Worm (Caenorhabditis elegans) whole organism, L3 larva: ENCODE measurements around the gene rpt-6.

Source experiments
- R02D3.7 ChIP-seq: fragments of 150-350 bp; optimal IDR thresholded peaks from 2 replicates; lab custom pipeline; 2014; ENCODE audit warnings: missing biosample characterization, missing genetic modification characterization
- ZK546.5 ChIP-seq: sonication (generic microtip); optimal IDR thresholded peaks from 2 replicates; lab custom pipeline; 2017; ENCODE audit warnings: missing biosample characterization, missing genetic modification characterization
- aly-2 ChIP-seq: fragments of 150-350 bp; optimal IDR thresholded peaks from 2 replicates; lab custom pipeline; 2014; ENCODE audit warnings: missing biosample characterization, missing genetic modification characterization
- ama-1 ChIP-seq: fragments of 150-350 bp; optimal IDR thresholded peaks from 2 replicates; lab custom pipeline; 2018
- ceh-16 ChIP-seq: sonication (generic microtip); optimal IDR thresholded peaks from 2 replicates; lab custom pipeline; 2017; ENCODE audit warnings: missing biosample characterization, missing genetic modification characterization
- ceh-28 ChIP-seq: fragments of 150-350 bp; optimal IDR thresholded peaks from 2 replicates; lab custom pipeline; 2014; ENCODE audit warnings: missing biosample characterization, missing genetic modification reagents, missing genetic modification characterization
- ceh-82 ChIP-seq: fragments of 150-350 bp; optimal IDR thresholded peaks from 2 replicates; lab custom pipeline; 2014; ENCODE audit warnings: missing biosample characterization, missing genetic modification characterization
- ceh-9 ChIP-seq: sonication (generic microtip); optimal IDR thresholded peaks from 2 replicates; lab custom pipeline; 2018; ENCODE audit warnings: missing biosample characterization, missing genetic modification characterization
- daf-12 ChIP-seq: fragments of 150-350 bp; optimal IDR thresholded peaks from 2 replicates; lab custom pipeline; 2014; ENCODE audit warnings: missing biosample characterization, missing genetic modification reagents, missing genetic modification characterization
- egl-27 ChIP-seq: sonication (generic microtip); optimal IDR thresholded peaks from 4 replicates; lab custom pipeline; 2017; ENCODE audit warnings: missing biosample characterization, missing genetic modification reagents, missing genetic modification characterization
- egl-5 ChIP-seq: fragments of 150-350 bp; optimal IDR thresholded peaks from 2 replicates; lab custom pipeline; 2017; ENCODE audit warnings: missing biosample characterization, missing genetic modification reagents, missing genetic modification characterization, inconsistent platforms
- elt-1 ChIP-seq: fragments of 150-350 bp; optimal IDR thresholded peaks from 2 replicates; lab custom pipeline; 2014; ENCODE audit warnings: missing biosample characterization, missing genetic modification characterization
- elt-2 ChIP-seq: sonication (generic microtip); optimal IDR thresholded peaks from 2 replicates; lab custom pipeline; 2016; ENCODE audit warnings: missing genetic modification reagents, mild to moderate bottlenecking, missing genetic modification characterization, missing compliant biosample characterization
- elt-3 ChIP-seq, 3 experiments: fragments of 150-350 bp in 1 of 3; sonication (generic microtip) in 2 of 3; optimal IDR thresholded peaks; 2 replicates in 2 of 3; 4 replicates in 1 of 3; lab custom pipeline; 2014 to 2017; ENCODE audit warnings: missing biosample characterization in 3 of 3, missing genetic modification characterization in 3 of 3
- eor-1 ChIP-seq, 2 experiments: fragments of 150-350 bp; optimal IDR thresholded peaks; 2 replicates each; lab custom pipeline; 2014 to 2018; ENCODE audit warnings: missing biosample characterization in 2 of 2, missing genetic modification characterization in 2 of 2
- fkh-10 ChIP-seq: sonication (generic microtip); optimal IDR thresholded peaks from 2 replicates; lab custom pipeline; 2017; ENCODE audit warnings: missing biosample characterization, missing genetic modification reagents, missing genetic modification characterization
- fkh-2 ChIP-seq: fragments of 150-350 bp; optimal IDR thresholded peaks from 2 replicates; lab custom pipeline; 2014; ENCODE audit warnings: missing biosample characterization, missing genetic modification reagents, missing genetic modification characterization
- fos-1 ChIP-seq: fragments of 150-350 bp; optimal IDR thresholded peaks from 2 replicates; lab custom pipeline; 2014; ENCODE audit warnings: missing biosample characterization, missing genetic modification characterization
- hmg-11 ChIP-seq: sonication (generic microtip); optimal IDR thresholded peaks from 2 replicates; lab custom pipeline; 2016; ENCODE audit warnings: missing genetic modification characterization, missing compliant biosample characterization
- jun-1 ChIP-seq: fragments of 150-350 bp; optimal IDR thresholded peaks from 2 replicates; lab custom pipeline; 2014; ENCODE audit warnings: missing biosample characterization, missing genetic modification reagents, missing genetic modification characterization
- lin-15B ChIP-seq: fragments of 150-350 bp; optimal IDR thresholded peaks from 2 replicates; lab custom pipeline; 2014; ENCODE audit warnings: missing biosample characterization, missing genetic modification characterization
- lin-39 ChIP-seq: fragments of 150-350 bp; optimal IDR thresholded peaks from 2 replicates; lab custom pipeline; 2018; ENCODE audit warnings: missing biosample characterization, missing genetic modification reagents, missing genetic modification characterization
- lsy-12 ChIP-seq: sonication (generic microtip); optimal IDR thresholded peaks from 2 replicates; lab custom pipeline; 2016; ENCODE audit warnings: mild to moderate bottlenecking, missing genetic modification characterization, missing compliant biosample characterization
- mdl-1 ChIP-seq: fragments of 150-350 bp; optimal IDR thresholded peaks from 2 replicates; lab custom pipeline; 2014; ENCODE audit warnings: missing biosample characterization, missing genetic modification characterization
- mml-1 ChIP-seq: fragments of 150-350 bp; sonication (generic microtip); optimal IDR thresholded peaks from 3 replicates; lab custom pipeline; 2014; ENCODE audit warnings: missing biosample characterization, missing genetic modification characterization
- nfya-1 ChIP-seq: sonication (generic microtip); optimal IDR thresholded peaks from 2 replicates; lab custom pipeline; 2017; ENCODE audit warnings: missing genetic modification characterization, mild to moderate bottlenecking, missing compliant biosample characterization, antibody characterized with exemption, moderate library complexity; ENCODE audit not compliant: insufficient read depth
- nhr-11 ChIP-seq: fragments of 150-350 bp; optimal IDR thresholded peaks from 2 replicates; lab custom pipeline; 2014; ENCODE audit warnings: missing biosample characterization, missing genetic modification characterization
- nhr-12 ChIP-seq: fragments of 150-350 bp; optimal IDR thresholded peaks from 2 replicates; lab custom pipeline; 2014; ENCODE audit warnings: missing biosample characterization, missing genetic modification characterization
- nhr-23 ChIP-seq: fragments of 150-350 bp; optimal IDR thresholded peaks from 2 replicates; lab custom pipeline; 2014; ENCODE audit warnings: missing biosample characterization, missing genetic modification reagents, missing genetic modification characterization
- nhr-237 ChIP-seq: fragments of 150-350 bp; optimal IDR thresholded peaks from 2 replicates; lab custom pipeline; 2014; ENCODE audit warnings: missing biosample characterization, missing genetic modification characterization
- nhr-25 ChIP-seq: sonication (generic microtip); optimal IDR thresholded peaks from 2 replicates; lab custom pipeline; 2017; ENCODE audit warnings: missing biosample characterization, missing genetic modification characterization
- nhr-28 ChIP-seq: fragments of 150-350 bp; optimal IDR thresholded peaks from 2 replicates; lab custom pipeline; 2014; ENCODE audit warnings: missing biosample characterization, missing genetic modification characterization
- nhr-43 ChIP-seq: sonication (generic microtip); optimal IDR thresholded peaks from 2 replicates; lab custom pipeline; 2016; ENCODE audit warnings: mild to moderate bottlenecking, missing genetic modification characterization, missing compliant biosample characterization; ENCODE audit not compliant: poor library complexity, severe bottlenecking
- nhr-67 ChIP-seq: fragments of 150-350 bp; optimal IDR thresholded peaks from 2 replicates; lab custom pipeline; 2014; ENCODE audit warnings: missing biosample characterization, missing genetic modification characterization
- nhr-76 ChIP-seq: fragments of 150-350 bp; sonication (generic microtip); optimal IDR thresholded peaks from 5 replicates; lab custom pipeline; 2014; ENCODE audit warnings: missing biosample characterization, missing genetic modification characterization
- nhr-77 ChIP-seq: fragments of 150-350 bp; optimal IDR thresholded peaks from 2 replicates; lab custom pipeline; 2014; ENCODE audit warnings: missing biosample characterization, missing genetic modification characterization
- pha-4 ChIP-seq: fragments of 150-350 bp; optimal IDR thresholded peaks from 2 replicates; lab custom pipeline; 2014; ENCODE audit warnings: missing biosample characterization, missing genetic modification reagents, missing genetic modification characterization
- pqm-1 ChIP-seq: fragments of 150-350 bp; optimal IDR thresholded peaks from 2 replicates; lab custom pipeline; 2017; ENCODE audit warnings: missing biosample characterization, missing genetic modification characterization, inconsistent platforms
- sea-2 ChIP-seq: fragments of 150-350 bp; sonication (generic microtip); optimal IDR thresholded peaks from 4 replicates; lab custom pipeline; 2014; ENCODE audit warnings: missing biosample characterization, missing genetic modification reagents, missing genetic modification characterization
- skn-1 ChIP-seq: fragments of 150-350 bp; optimal IDR thresholded peaks from 2 replicates; lab custom pipeline; 2014; ENCODE audit warnings: missing biosample characterization, missing genetic modification characterization
- snpc-4 ChIP-seq: fragments of 150-350 bp; optimal IDR thresholded peaks from 2 replicates; lab custom pipeline; 2014; ENCODE audit warnings: missing biosample characterization, missing genetic modification characterization
- tbx-2 ChIP-seq: sonication (generic microtip); optimal IDR thresholded peaks from 2 replicates; lab custom pipeline; 2016; ENCODE audit warnings: mild to moderate bottlenecking, missing genetic modification characterization, missing compliant biosample characterization
- unc-39 ChIP-seq: sonication (generic microtip); optimal IDR thresholded peaks from 4 replicates; lab custom pipeline; 2017; ENCODE audit warnings: missing biosample characterization, missing genetic modification characterization
- unc-62 ChIP-seq: fragments of 150-350 bp; sonication (generic microtip); optimal IDR thresholded peaks from 4 replicates; lab custom pipeline; 2014; ENCODE audit warnings: missing biosample characterization, missing genetic modification reagents, missing genetic modification characterization
- zag-1 ChIP-seq: fragments of 150-350 bp; optimal IDR thresholded peaks from 2 replicates; lab custom pipeline; 2014; ENCODE audit warnings: missing biosample characterization, missing genetic modification characterization
- ztf-11 ChIP-seq: fragments of 150-350 bp; optimal IDR thresholded peaks from 2 replicates; lab custom pipeline; 2014; ENCODE audit warnings: missing biosample characterization, missing genetic modification characterization
- ztf-4 ChIP-seq: fragments of 150-350 bp; optimal IDR thresholded peaks from 2 replicates; lab custom pipeline; 2014; ENCODE audit warnings: missing biosample characterization, missing genetic modification characterization

rpt-6 gene

DNA sequence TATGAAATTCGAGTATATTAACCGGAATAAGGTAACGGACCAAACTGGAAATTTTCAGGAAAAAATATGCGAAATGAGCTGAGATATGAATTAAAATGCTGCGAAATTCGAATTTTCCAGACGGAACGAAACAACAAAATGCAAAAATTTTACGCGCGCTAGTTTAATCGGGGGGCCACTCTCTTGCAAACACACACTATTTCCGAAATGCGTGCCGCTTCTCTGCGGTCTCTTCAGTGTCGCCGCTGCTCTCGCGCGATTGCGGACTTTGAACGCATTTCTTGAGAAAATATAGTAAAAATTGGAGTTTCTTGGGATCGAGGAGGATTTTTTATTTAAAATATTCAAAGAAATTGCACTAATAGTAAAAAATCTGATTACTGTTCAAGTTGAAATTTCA, 780 bp upstream of the rpt-6 start:
- TF ChIP-seq elt-2 (tag; lab: Kevin White, UChicago) (no peak), ztf-4 (tag; lab: Kevin White, UChicago) (no peak), nfya-1 (tag; lab: Kevin White, UChicago) (peak; percentile 77), elt-3 (tag; optimal IDR thresholded peaks at IDR 0.05; lab: Kevin White, UChicago) (no peak), egl-27 (tag; lab: Kevin White, UChicago) (no peak), R02D3.7 (tag; lab: Kevin White, UChicago) (no peak), jun-1 (no peak), fkh-10 (peak; percentile 3), ceh-16 (tag; lab: Kevin White, UChicago) (no peak), fkh-2 (no peak), skn-1 (tag; lab: Kevin White, UChicago) (no peak), lsy-12 (tag; lab: Kevin White, UChicago) (no peak), nhr-12 (no peak), pha-4 (tag; lab: Kevin White, UChicago) (no peak), nhr-23 (tag; lab: Kevin White, UChicago) (peak; percentile 58), lin-15B (tag; lab: Kevin White, UChicago) (peak; percentile 55), aly-2 (tag; lab: Kevin White, UChicago) (no peak), fos-1 (tag; lab: Kevin White, UChicago) (no peak), eor-1 (tag; optimal IDR thresholded peaks at IDR 0.05; lab: Kevin White, UChicago) (no peak), ama-1 (lab: Kevin White, UChicago) (peak; percentile 52), tbx-2 (tag; lab: Kevin White, UChicago) (no peak), nhr-28 (tag; lab: Kevin White, UChicago) (no peak), ztf-11 (tag; lab: Kevin White, UChicago) (no peak), lin-39 (tag; lab: Kevin White, UChicago) (peak; percentile 73), sea-2 (GFP tag; lab: Kevin White, UChicago) (no peak), snpc-4 (no peak), nhr-11 (no peak), egl-5 (tag; lab: Kevin White, UChicago) (no peak), nhr-76 (tag; lab: Kevin White, UChicago) (no peak), ZK546.5 (tag; lab: Kevin White, UChicago) (no peak), daf-12 (tag; lab: Kevin White, UChicago) (no peak), nhr-43 (tag; lab: Kevin White, UChicago) (no peak), elt-1 (no peak), hmg-11 (tag; lab: Kevin White, UChicago) (peak; percentile 73), zag-1 (no peak), unc-39 (no peak), pqm-1 (no peak), nhr-25 (tag; lab: Kevin White, UChicago) (peak; percentile 31), ceh-28 (no peak), ceh-82 (tag; lab: Kevin White, UChicago) (no peak), mml-1 (tag; lab: Kevin White, UChicago) (no peak), nhr-77 (tag; lab: Kevin White, UChicago) (no peak), ceh-9 (no peak), mdl-1 (tag; lab: Kevin White, UChicago) (no peak), unc-62 (GFP tag; lab: Kevin White, UChicago) (no peak), nhr-67 (tag; lab: Kevin White, UChicago) (no peak), nhr-237 (tag; lab: Kevin White, UChicago) (no peak)
